Worm (Caenorhabditis elegans) whole organism, midembryonic: ENCODE data around the gene C53A5.16.

ENCODE experiments used
- T22C8.4 ChIP-seq: fragments of 200-800 bp; sonication (Bioruptor generic); IDR thresholded peaks from 2 replicates; pipeline ENCODE4 v1.3.6; 2022; ENCODE audit warnings: missing genetic modification characterization, missing compliant biosample characterization
- flt-1 ChIP-seq: fragments of 200-800 bp; sonication (Bioruptor generic); IDR thresholded peaks from 2 replicates; pipeline ENCODE4 v1.3.6; 2022; ENCODE audit warnings: missing genetic modification characterization, missing compliant biosample characterization
- klf-2 ChIP-seq: fragments of 200-800 bp; sonication (Bioruptor generic); conservative IDR thresholded peaks from 2 replicates; pipeline ENCODE4 v1.3.6; 2022; ENCODE audit warnings: missing genetic modification reagents, missing genetic modification characterization, missing compliant biosample characterization
- med-1 ChIP-seq: sonication (generic microtip); optimal IDR thresholded peaks from 2 replicates; lab custom pipeline; 2017; ENCODE audit warnings: missing genetic modification characterization, mild to moderate bottlenecking, missing compliant biosample characterization, antibody characterized with exemption, missing genetic modification reagents; ENCODE audit not compliant: insufficient read depth
- tab-1 ChIP-seq: fragments of 200-800 bp; sonication (Bioruptor generic); IDR thresholded peaks from 2 replicates; pipeline ENCODE4 v1.3.6; 2022; ENCODE audit warnings: missing genetic modification characterization, missing compliant biosample characterization
- ztf-23 ChIP-seq: fragments of 200-800 bp; sonication (Bioruptor generic); IDR thresholded peaks from 2 replicates; pipeline ENCODE4 v1.3.6; 2022; ENCODE audit warnings: missing genetic modification reagents, missing genetic modification characterization, missing compliant biosample characterization

- TF ChIP-seq med-1 (GFP tag; lab: Kevin White, UChicago) (no peak), ztf-23 (GFP tag; lab: Robert Waterston, UW) (no peak), T22C8.4 (GFP tag; lab: Robert Waterston, UW) (no peak), tab-1 (GFP tag; lab: Robert Waterston, UW) (no peak), flt-1 (GFP tag; lab: Robert Waterston, UW) (no peak), klf-2 (GFP tag; lab: Robert Waterston, UW) (no peak)
Observed at ce11 chrV:14548510-14548909, 26.1 kb upstream of the C53A5.16 start.
